Worm (Caenorhabditis elegans): ENCODE measurements around the gene Y39H10B.3.

DNA sequence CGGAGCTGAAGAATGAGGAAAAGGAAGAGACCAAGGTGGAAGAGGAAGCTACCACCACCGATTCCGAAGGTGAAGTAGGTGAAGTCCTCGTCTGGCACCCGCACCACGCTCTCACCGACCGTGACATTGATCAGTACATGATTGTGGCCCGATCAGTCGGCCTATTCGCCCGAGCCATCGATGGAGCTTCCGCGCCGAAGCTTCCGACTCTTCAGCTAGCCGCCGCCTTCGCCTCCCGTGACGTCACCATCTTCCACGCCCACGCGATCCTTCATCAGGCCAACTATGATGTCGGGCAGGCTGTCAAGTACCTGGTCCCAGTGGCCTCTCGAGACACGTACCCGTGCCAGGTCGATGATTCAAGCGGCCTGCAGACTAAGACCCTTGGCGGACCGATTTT is 35.6 kb downstream of the Y39H10B.3 start:
- TF ChIP-seq ceh-28 (tag; optimal IDR thresholded peaks at IDR 0.05) (no peak), nhr-12 (tag; optimal IDR thresholded peaks at IDR 0.05) (no peak), tbx-2 (tag; optimal IDR thresholded peaks at IDR 0.05) (no peak), pha-4 (tag; optimal IDR thresholded peaks at IDR 0.05) (no peak), snpc-4 (tag; optimal IDR thresholded peaks at IDR 0.05) (no peak), nhr-77 (tag; optimal IDR thresholded peaks at IDR 0.05) (no peak), unc-62 (GFP tag; optimal IDR thresholded peaks at IDR 0.05) (no peak), nfya-1 (tag; optimal IDR thresholded peaks at IDR 0.05; ENCODE audit: insufficient read depth) (no peak), elt-2 (tag; optimal IDR thresholded peaks at IDR 0.05) (no peak)

Data from whole organism, L3 larva.